Worm (Caenorhabditis elegans) whole organism, young adult: ENCODE results near the gene ZK673.6.
"Not testable (repeated sequence)": the region's sequence is repeated elsewhere in the genome, so short reads cannot be mapped to it uniquely, and the experiment has no call there.

ENCODE experiments used
- B0019.2 ChIP-seq: fragments of 200-800 bp; sonication (Bioruptor generic); conservative IDR thresholded peaks from 2 replicates; pipeline ENCODE4 v1.3.6; 2022; ENCODE audit warnings: missing genetic modification reagents, missing genetic modification characterization, missing compliant biosample characterization
- F23B12.7 ChIP-seq: sonication (generic microtip); optimal IDR thresholded peaks from 2 replicates; lab custom pipeline; 2017; ENCODE audit warnings: missing genetic modification characterization, mild to moderate bottlenecking, missing compliant biosample characterization, antibody characterized with exemption, moderate library complexity; ENCODE audit not compliant: insufficient read depth
- F33H1.4 ChIP-seq: fragments of 200-800 bp; sonication (Bioruptor generic); IDR thresholded peaks from 2 replicates; pipeline ENCODE4 v1.3.6; 2022; ENCODE audit warnings: missing genetic modification reagents, missing genetic modification characterization, missing compliant biosample characterization
- F39B2.1 ChIP-seq: fragments of 200-800 bp; sonication (Bioruptor generic); IDR thresholded peaks from 2 replicates; pipeline ENCODE4 v1.3.6; 2022; ENCODE audit warnings: missing genetic modification reagents, missing genetic modification characterization, missing compliant biosample characterization
- F57C9.4 ChIP-seq: sonication (generic microtip); optimal IDR thresholded peaks from 2 replicates; lab custom pipeline; 2017; ENCODE audit warnings: mild to moderate bottlenecking, missing genetic modification characterization, missing compliant biosample characterization
- T26A5.8 ChIP-seq: sonication (generic microtip); optimal IDR thresholded peaks from 2 replicates; lab custom pipeline; 2016; ENCODE audit warnings: missing genetic modification characterization, missing compliant biosample characterization
- ZK185.1 ChIP-seq: sonication (generic microtip); optimal IDR thresholded peaks from 2 replicates; lab custom pipeline; 2016; ENCODE audit warnings: mild to moderate bottlenecking, missing genetic modification characterization, missing compliant biosample characterization; ENCODE audit not compliant: poor library complexity, severe bottlenecking
- atf-7 ChIP-seq: sonication (generic microtip); optimal IDR thresholded peaks from 2 replicates; lab custom pipeline; 2017; ENCODE audit warnings: mild to moderate bottlenecking, missing genetic modification characterization, missing compliant biosample characterization
- attf-6 ChIP-seq: fragments of 200-800 bp; sonication (Bioruptor generic); IDR thresholded peaks from 2 replicates; pipeline ENCODE4 v1.3.6; 2022; ENCODE audit warnings: missing genetic modification reagents, missing genetic modification characterization, missing compliant biosample characterization
- bed-2 ChIP-seq: fragments of 200-800 bp; sonication (Bioruptor generic); IDR thresholded peaks from 2 replicates; pipeline ENCODE4 v1.3.6; 2022; ENCODE audit warnings: missing genetic modification reagents, missing genetic modification characterization, missing compliant biosample characterization
- ceh-100 ChIP-seq: fragments of 200-800 bp; sonication (Bioruptor generic); IDR thresholded peaks from 2 replicates; pipeline ENCODE4 v1.3.6; 2022; ENCODE audit warnings: missing genetic modification reagents, missing genetic modification characterization, missing compliant biosample characterization
- die-1 ChIP-seq: sonication (generic microtip); optimal IDR thresholded peaks from 2 replicates; lab custom pipeline; 2016; ENCODE audit warnings: missing genotype, mild to moderate bottlenecking, missing genetic modification characterization, missing compliant biosample characterization
- dpff-1 ChIP-seq: sonication (generic microtip); optimal IDR thresholded peaks from 2 replicates; lab custom pipeline; 2017; ENCODE audit warnings: mild to moderate bottlenecking, missing genetic modification characterization, missing compliant biosample characterization
- egl-44 ChIP-seq: fragments of 200-800 bp; sonication (Bioruptor generic); IDR thresholded peaks from 2 replicates; pipeline ENCODE4 v1.3.6; 2022; ENCODE audit warnings: missing genetic modification reagents, missing genetic modification characterization, missing compliant biosample characterization
- egrh-3 ChIP-seq: fragments of 200-800 bp; sonication (Bioruptor generic); IDR thresholded peaks from 2 replicates; pipeline ENCODE4 v1.3.6; 2022; ENCODE audit warnings: missing genetic modification reagents, missing genetic modification characterization, missing compliant biosample characterization
- fkh-3 ChIP-seq: sonication (generic microtip); optimal IDR thresholded peaks from 2 replicates; lab custom pipeline; 2016; ENCODE audit warnings: mild to moderate bottlenecking, missing genetic modification characterization, missing compliant biosample characterization
- hlh-26 ChIP-seq: fragments of 200-800 bp; sonication (Bioruptor generic); conservative IDR thresholded peaks from 2 replicates; pipeline ENCODE4 v1.3.6; 2022; ENCODE audit warnings: missing genetic modification reagents, missing genetic modification characterization, missing compliant biosample characterization
- hmg-20 ChIP-seq: fragments of 200-800 bp; sonication (Bioruptor generic); IDR thresholded peaks from 2 replicates; pipeline ENCODE4 v1.3.6; 2022; ENCODE audit warnings: missing genetic modification reagents, missing genetic modification characterization, missing compliant biosample characterization
- hrde-1 ChIP-seq: sonication (generic microtip); optimal IDR thresholded peaks from 2 replicates; lab custom pipeline; 2016; ENCODE audit warnings: missing genetic modification characterization, mild to moderate bottlenecking, missing compliant biosample characterization, moderate library complexity, missing genotype, missing genetic modification reagents, borderline replicate concordance
- hsf-1 ChIP-seq: fragments of 200-800 bp; sonication (Bioruptor generic); IDR thresholded peaks from 2 replicates; pipeline ENCODE4 v1.3.6; 2022; ENCODE audit warnings: missing genetic modification reagents, missing genetic modification characterization, missing compliant biosample characterization
- let-526 ChIP-seq: fragments of 200-800 bp; sonication (Bioruptor generic); IDR thresholded peaks from 2 replicates; pipeline ENCODE4 v1.3.6; 2022; ENCODE audit warnings: missing genetic modification reagents, missing genetic modification characterization, missing compliant biosample characterization
- let-607 ChIP-seq, 2 experiments: fragments of 200-800 bp in 1 of 2; sonication (Bioruptor generic) in 1 of 2; sonication (generic microtip) in 1 of 2; optimal IDR thresholded peaks; 2 replicates each; lab custom pipeline; 2016 to 2018; ENCODE audit warnings: mild to moderate bottlenecking in 2 of 2, missing compliant biosample characterization in 2 of 2, missing genetic modification characterization in 2 of 2, moderate library complexity in 2 of 2, missing genotype in 1 of 2
- lin-35 ChIP-seq, 3 experiments: fragments of 150-350 bp in 2 of 3; sonication (generic microtip) in 1 of 3; optimal IDR thresholded peaks; 2 replicates each; lab custom pipeline; 2014 to 2018; ENCODE audit warnings: missing biosample characterization in 3 of 3, missing genetic modification characterization in 3 of 3, missing genetic modification reagents in 3 of 3
- madf-10 ChIP-seq: sonication (generic microtip); optimal IDR thresholded peaks from 2 replicates; lab custom pipeline; 2016; ENCODE audit warnings: mild to moderate bottlenecking, missing genetic modification characterization, missing compliant biosample characterization
- madf-6 ChIP-seq: fragments of 200-800 bp; sonication (Bioruptor generic); IDR thresholded peaks from 2 replicates; pipeline ENCODE4 v1.3.6; 2022; ENCODE audit warnings: missing genetic modification reagents, missing genetic modification characterization, missing compliant biosample characterization
- mes-4 ChIP-seq: sonication (generic microtip); optimal IDR thresholded peaks from 2 replicates; lab custom pipeline; 2016; ENCODE audit warnings: missing genotype, missing genetic modification characterization, missing compliant biosample characterization
- mxl-1 ChIP-seq: sonication (generic microtip); optimal IDR thresholded peaks from 2 replicates; lab custom pipeline; 2016; ENCODE audit warnings: missing genetic modification characterization, missing compliant biosample characterization
- nfya-1 ChIP-seq: sonication (generic microtip); optimal IDR thresholded peaks from 2 replicates; lab custom pipeline; 2017; ENCODE audit warnings: antibody characterized with exemption, missing compliant biosample characterization, missing genetic modification characterization, borderline replicate concordance; ENCODE audit not compliant: insufficient read depth
- snpc-1.1 ChIP-seq: sonication (generic microtip); optimal IDR thresholded peaks from 2 replicates; lab custom pipeline; 2017; ENCODE audit warnings: missing genetic modification characterization, mild to moderate bottlenecking, missing compliant biosample characterization, antibody characterized with exemption, moderate library complexity, missing genotype, missing genetic modification reagents; ENCODE audit not compliant: insufficient read depth
- snpc-3.4 ChIP-seq: sonication (generic microtip); optimal IDR thresholded peaks from 2 replicates; lab custom pipeline; 2017; ENCODE audit warnings: missing genetic modification characterization, mild to moderate bottlenecking, missing compliant biosample characterization, antibody characterized with exemption, moderate library complexity, missing genotype, missing genetic modification reagents
- snpc-4 ChIP-seq, 5 experiments: fragments of 150-350 bp in 1 of 5; sonication (generic microtip) in 4 of 5; optimal IDR thresholded peaks; 2 replicates each; lab custom pipeline; 2014 to 2018; ENCODE audit warnings: missing genetic modification characterization in 5 of 5, missing biosample characterization in 3 of 5, antibody characterized with exemption in 2 of 5, mild to moderate bottlenecking in 2 of 5, missing compliant biosample characterization in 2 of 5, missing genotype in 2 of 5, moderate library complexity in 2 of 5, missing genetic modification reagents in 1 of 5
- tbp1 ChIP-seq: fragments of 200-800 bp; sonication (Bioruptor generic); optimal IDR thresholded peaks from 2 replicates; lab custom pipeline; 2018; ENCODE audit warnings: mild to moderate bottlenecking, missing genetic modification characterization, missing compliant biosample characterization
- tlf-1 ChIP-seq: fragments of 200-800 bp; sonication (Bioruptor generic); optimal IDR thresholded peaks from 2 replicates; lab custom pipeline; 2018; ENCODE audit warnings: mild to moderate bottlenecking, missing genetic modification characterization, missing compliant biosample characterization
- unc-130 ChIP-seq: sonication (generic microtip); optimal IDR thresholded peaks from 2 replicates; lab custom pipeline; 2016; ENCODE audit warnings: missing genetic modification reagents, missing genetic modification characterization, missing compliant biosample characterization
- unc-62 ChIP-seq: fragments of 150-350 bp; optimal IDR thresholded peaks from 2 replicates; lab custom pipeline; 2014; ENCODE audit warnings: missing biosample characterization, missing genetic modification reagents, missing genetic modification characterization
- zfh-2 ChIP-seq: fragments of 200-800 bp; sonication (Bioruptor generic); conservative IDR thresholded peaks from 2 replicates; pipeline ENCODE4 v1.3.6; 2022; ENCODE audit warnings: missing genetic modification reagents, missing genetic modification characterization, missing compliant biosample characterization
- zim-3 ChIP-seq: sonication (generic microtip); optimal IDR thresholded peaks from 2 replicates; lab custom pipeline; 2017; ENCODE audit warnings: mild to moderate bottlenecking, missing genetic modification characterization, moderate library complexity, missing compliant biosample characterization
- ztf-25 ChIP-seq: fragments of 200-800 bp; sonication (Bioruptor generic); IDR thresholded peaks from 2 replicates; pipeline ENCODE4 v1.3.6; 2022; ENCODE audit warnings: missing genetic modification reagents, missing genetic modification characterization, missing compliant biosample characterization
- ztf-28 ChIP-seq: fragments of 200-800 bp; sonication (Bioruptor generic); IDR thresholded peaks from 2 replicates; pipeline ENCODE4 v1.3.6; 2022; ENCODE audit warnings: missing genetic modification reagents, missing genetic modification characterization, missing compliant biosample characterization

Gene ZK673.6

ce11 chrII:10442846-10443245, 21.3 kb downstream of the ZK673.6 start, which contains the start of gene ZK673.1:
ZK673.1 (plus strand) TSS chrII:10443146.
- not testable (repeated sequence) for TF ChIP-seq madf-6 (GFP tag; lab: Robert Waterston, UW); F57C9.4 (tag; lab: Kevin White, UChicago); hmg-20 (GFP tag; lab: Robert Waterston, UW)
- TF ChIP-seq, all 124 proteins: peak for 0; not testable (repeated sequence) for 124

- no peak for TF ChIP-seq hsf-1 (GFP tag; lab: Robert Waterston, UW)
- no peak for TF ChIP-seq die-1 (tag; lab: Kevin White, UChicago)
- TF ChIP-seq zim-3 (tag; lab: Kevin White, UChicago), result no peak
- no peak for TF ChIP-seq T26A5.8 (tag; lab: Kevin White, UChicago)
Measured at ce11 chrII:10439976-10440375, 24.2 kb downstream of the ZK673.6 start, which contains the start of gene E04D5.4. E04D5.4 (plus strand) TSS chrII:10440276.

- TF ChIP-seq ztf-28 (GFP tag; lab: Robert Waterston, UW) (no peak), snpc-3.4 (no peak), bed-2 (GFP tag; lab: Robert Waterston, UW) (no peak), egl-44 (GFP tag; lab: Robert Waterston, UW) (no peak), ZK185.1 (tag; lab: Kevin White, UChicago) (no peak), tlf-1 (no peak), madf-10 (tag; lab: Kevin White, UChicago) (no peak), nfya-1 (tag; lab: Kevin White, UChicago) (no peak), unc-130 (GFP tag; lab: Kevin White, UChicago) (no peak), hsf-1 (GFP tag; lab: Robert Waterston, UW) (no peak), hrde-1 (tag; lab: Kevin White, UChicago) (no peak), zfh-2 (GFP tag; lab: Robert Waterston, UW) (no peak), lin-35 (GFP tag; optimal IDR thresholded peaks at IDR 0.05; lab: Kevin White, UChicago) (no peak), tbp1 (no peak), egrh-3 (GFP tag; lab: Robert Waterston, UW) (no peak), F23B12.7 (tag; lab: Kevin White, UChicago) (no peak), attf-6 (GFP tag; lab: Robert Waterston, UW) (no peak), snpc-1.1 (tag; lab: Kevin White, UChicago) (no peak)
Measured at ce11 chrII:10437840-10438239, 26.3 kb downstream of the ZK673.6 start.

- TF ChIP-seq ceh-100 (GFP tag; lab: Robert Waterston, UW) (no peak), mxl-1 (tag; lab: Kevin White, UChicago) (no peak), let-526 (GFP tag; lab: Robert Waterston, UW) (no peak), ZK185.1 (tag; lab: Kevin White, UChicago) (no peak)
- TF ChIP-seq, all 124 proteins: peak for 0
Measured at ce11 chrII:10435836-10436235, 28.3 kb downstream of the ZK673.6 start, which contains the start of gene cut-4. cut-4 (plus strand) TSS chrII:10436136.

ce11 chrII:10421941-10422340, 42.2 kb downstream of the ZK673.6 start, which contains the start of gene frpr-21:
frpr-21 (minus strand) TSS chrII:10422041.
- TF ChIP-seq unc-62 (GFP tag; lab: Kevin White, UChicago) (no peak), B0019.2 (GFP tag; lab: Robert Waterston, UW) (no peak), snpc-4 (GFP tag; optimal IDR thresholded peaks at IDR 0.05; lab: Kevin White, UChicago) (no peak), snpc-4 (tag; optimal IDR thresholded peaks at IDR 0.05; lab: Kevin White, UChicago) (no peak), attf-6 (GFP tag; lab: Robert Waterston, UW) (no peak), fkh-3 (tag; lab: Kevin White, UChicago) (no peak), F33H1.4 (GFP tag; lab: Robert Waterston, UW) (no peak), zfh-2 (GFP tag; lab: Robert Waterston, UW) (no peak), F39B2.1 (GFP tag; lab: Robert Waterston, UW) (no peak), mes-4 (tag; lab: Kevin White, UChicago) (no peak), madf-10 (tag; lab: Kevin White, UChicago) (no peak), dpff-1 (tag; lab: Kevin White, UChicago) (no peak), let-607 (tag; optimal IDR thresholded peaks at IDR 0.05; lab: Kevin White, UChicago) (no peak), nfya-1 (tag; lab: Kevin White, UChicago) (no peak), snpc-1.1 (tag; lab: Kevin White, UChicago) (no peak), ztf-25 (GFP tag; lab: Robert Waterston, UW) (no peak), hlh-26 (GFP tag; lab: Robert Waterston, UW) (no peak), atf-7 (tag; lab: Kevin White, UChicago) (no peak)
